Fruit fly (Drosophila melanogaster) whole organism, embryonic: ENCODE results near the gene CG17028.

Experiments used
- Atf-2 ChIP-seq: fragments of 200-800 bp; sonication (Bioruptor generic); optimal IDR thresholded peaks from 2 replicates; lab custom pipeline; 2016; ENCODE audit warnings: missing biosample characterization, missing genetic modification characterization
- Atf6 ChIP-seq: fragments of 200-800 bp; sonication (Bioruptor generic); IDR thresholded peaks from 2 replicates; pipeline ENCODE4 v1.3.6; 2022; ENCODE audit warnings: missing biosample characterization, missing genetic modification characterization
- B-H2 ChIP-seq: fragments of 200-800 bp; sonication (Bioruptor generic); optimal IDR thresholded peaks from 2 replicates; lab custom pipeline; 2018; ENCODE audit warnings: missing biosample characterization, mild to moderate bottlenecking, missing genetic modification characterization
- CG10321 ChIP-seq: fragments of 200-800 bp; sonication (Bioruptor generic); IDR thresholded peaks from 2 replicates; pipeline ENCODE4 v1.3.6; 2022; ENCODE audit warnings: missing biosample characterization, missing genetic modification characterization
- CG10654 ChIP-seq: fragments of 200-800 bp; sonication (Bioruptor generic); optimal IDR thresholded peaks from 2 replicates; lab custom pipeline; 2016; ENCODE audit warnings: missing biosample characterization, missing genetic modification characterization
- CG11456 ChIP-seq: fragments of 200-800 bp; sonication (Bioruptor generic); IDR thresholded peaks from 3 replicates; pipeline ENCODE4 v1.3.6; 2022; ENCODE audit warnings: missing biosample characterization, missing genetic modification characterization
- CG13624 ChIP-seq: fragments of 200-800 bp; sonication (Bioruptor generic); optimal IDR thresholded peaks from 2 replicates; lab custom pipeline; 2016; ENCODE audit warnings: missing biosample characterization, missing genetic modification characterization
- CG14014 ChIP-seq: fragments of 200-800 bp; sonication (Bioruptor generic); IDR thresholded peaks from 2 replicates; pipeline ENCODE4 v1.3.6; 2022; ENCODE audit warnings: missing biosample characterization, missing genetic modification characterization
- CG15696 ChIP-seq: fragments of 200-800 bp; sonication (Bioruptor generic); optimal IDR thresholded peaks from 2 replicates; lab custom pipeline; 2019; ENCODE audit warnings: missing biosample characterization, mild to moderate bottlenecking, missing genetic modification characterization, moderate library complexity
- CG16779 ChIP-seq: fragments of 200-800 bp; sonication (Bioruptor generic); IDR thresholded peaks from 2 replicates; pipeline ENCODE4 v1.3.6; 2022; ENCODE audit warnings: missing biosample characterization, missing genetic modification characterization
- CG2199 ChIP-seq: fragments of 200-800 bp; sonication (Bioruptor generic); IDR thresholded peaks from 3 replicates; pipeline ENCODE4 v1.3.6; 2022; ENCODE audit warnings: missing biosample characterization, missing genetic modification characterization
- CG31441 ChIP-seq: fragments of 200-800 bp; sonication (Bioruptor generic); IDR thresholded peaks from 2 replicates; pipeline ENCODE4 v1.3.6; 2022; ENCODE audit warnings: missing biosample characterization, missing genetic modification characterization
- CG3281 ChIP-seq: fragments of 200-800 bp; sonication (Bioruptor generic); optimal IDR thresholded peaks from 3 replicates; lab custom pipeline; 2017; ENCODE audit warnings: missing biosample characterization, mild to moderate bottlenecking, missing genetic modification characterization
- CG33557 ChIP-seq: fragments of 200-800 bp; sonication (Bioruptor generic); optimal IDR thresholded peaks from 2 replicates; lab custom pipeline; 2019; ENCODE audit warnings: missing biosample characterization, mild to moderate bottlenecking, missing genetic modification characterization, moderate library complexity
- CG43689 ChIP-seq: fragments of 200-800 bp; sonication (Bioruptor generic); IDR thresholded peaks from 2 replicates; pipeline ENCODE4 v1.3.6; 2022; ENCODE audit warnings: missing biosample characterization, missing genetic modification characterization
- CG4404 ChIP-seq: fragments of 200-800 bp; sonication (Bioruptor generic); IDR thresholded peaks from 2 replicates; pipeline ENCODE4 v1.3.6; 2022; ENCODE audit warnings: missing biosample characterization, missing genetic modification characterization
- CG7556 ChIP-seq: fragments of 200-800 bp; sonication (Bioruptor generic); optimal IDR thresholded peaks from 2 replicates; lab custom pipeline; 2017; ENCODE audit warnings: missing biosample characterization, mild to moderate bottlenecking, missing genetic modification characterization
- Camta ChIP-seq: fragments of 200-800 bp; sonication (Bioruptor generic); optimal IDR thresholded peaks from 2 replicates; lab custom pipeline; 2016; ENCODE audit warnings: missing biosample characterization, missing genetic modification characterization
- Chrac-16 ChIP-seq: fragments of 200-800 bp; sonication (Bioruptor generic); optimal IDR thresholded peaks from 3 replicates; lab custom pipeline; 2016; ENCODE audit warnings: missing biosample characterization, missing genetic modification characterization
- Deaf1 ChIP-seq: fragments of 200-800 bp; optimal IDR thresholded peaks from 3 replicates; lab custom pipeline; 2019; ENCODE audit warnings: missing biosample characterization, mild to moderate bottlenecking, missing genetic modification characterization, moderate library complexity
- Ets65A ChIP-seq: fragments of 200-800 bp; sonication (Bioruptor generic); peaks from one replicate; lab custom pipeline; 2016; ENCODE audit warnings: missing biosample characterization, missing genetic modification characterization
- Hey ChIP-seq: fragments of 200-800 bp; sonication (Bioruptor generic); optimal IDR thresholded peaks from 3 replicates; lab custom pipeline; 2018; ENCODE audit warnings: missing biosample characterization, mild to moderate bottlenecking, missing genetic modification characterization
- Hmr ChIP-seq: fragments of 200-800 bp; sonication (Bioruptor generic); optimal IDR thresholded peaks from 3 replicates; lab custom pipeline; 2017; ENCODE audit warnings: mild to moderate bottlenecking, missing biosample characterization, missing genetic modification reagents, missing genetic modification characterization
- Hr39 ChIP-seq: fragments of >200 bp; optimal IDR thresholded peaks from 2 replicates; lab custom pipeline; 2017
- Hr51 ChIP-seq, 2 experiments: fragments of 200-800 bp; sonication (Bioruptor generic); optimal IDR thresholded peaks; 2 replicates in 1 of 2; 3 replicates in 1 of 2; lab custom pipeline; 2016 to 2018; ENCODE audit warnings: missing biosample characterization in 2 of 2, missing genetic modification characterization in 2 of 2, mild to moderate bottlenecking in 1 of 2, moderate library complexity in 1 of 2
- MTF-1 ChIP-seq: fragments of 200-800 bp; sonication (Bioruptor generic); optimal IDR thresholded peaks from 2 replicates; lab custom pipeline; 2018; ENCODE audit warnings: missing biosample characterization, mild to moderate bottlenecking, missing genetic modification characterization, borderline replicate concordance
- Max ChIP-seq: fragments of 200-800 bp; sonication (Bioruptor generic); optimal IDR thresholded peaks from 2 replicates; lab custom pipeline; 2016; ENCODE audit warnings: missing biosample characterization, mild to moderate bottlenecking, missing genetic modification characterization
- Mrtf ChIP-seq: fragments of 200-800 bp; sonication (Bioruptor generic); IDR thresholded peaks from 3 replicates; pipeline ENCODE4 v1.3.6; 2022; ENCODE audit warnings: missing biosample characterization, missing genetic modification characterization
- Oli ChIP-seq: fragments of 200-800 bp; sonication (Bioruptor generic); optimal IDR thresholded peaks from 2 replicates; lab custom pipeline; 2018; ENCODE audit warnings: missing biosample characterization, mild to moderate bottlenecking, missing genetic modification characterization, moderate library complexity
- Side ChIP-seq: fragments of 200-800 bp; sonication (Bioruptor generic); optimal IDR thresholded peaks from 2 replicates; lab custom pipeline; 2016; ENCODE audit warnings: missing biosample characterization, missing genetic modification characterization
- Sry-δ ChIP-seq: fragments of 200-800 bp; sonication (Bioruptor generic); optimal IDR thresholded peaks from 2 replicates; lab custom pipeline; 2016; ENCODE audit warnings: missing biosample characterization, missing genetic modification characterization
- TFAM ChIP-seq: fragments of 200-800 bp; sonication (Bioruptor generic); optimal IDR thresholded peaks from 2 replicates; lab custom pipeline; 2017; ENCODE audit warnings: missing biosample characterization, missing genetic modification characterization, inconsistent platforms
- Xbp1 ChIP-seq: fragments of 200-800 bp; sonication (Bioruptor generic); optimal IDR thresholded peaks from 3 replicates; lab custom pipeline; 2016; ENCODE audit warnings: missing biosample characterization, mild to moderate bottlenecking, missing genetic modification characterization
- bab2 ChIP-seq: fragments of 200-800 bp; sonication (Bioruptor generic); optimal IDR thresholded peaks from 2 replicates; lab custom pipeline; 2016; ENCODE audit warnings: missing biosample characterization, missing genetic modification characterization
- bowl ChIP-seq: fragments of 200-800 bp; sonication (Bioruptor generic); IDR thresholded peaks from 2 replicates; pipeline ENCODE4 v1.3.6; 2022; ENCODE audit warnings: missing biosample characterization, missing genetic modification characterization
- cg ChIP-seq: fragments of 200-800 bp; sonication (Bioruptor generic); optimal IDR thresholded peaks from 3 replicates; lab custom pipeline; 2019; ENCODE audit warnings: missing biosample characterization, mild to moderate bottlenecking, missing genetic modification characterization, moderate library complexity
- chif ChIP-seq, 2 experiments: fragments of 200-800 bp; sonication (Bioruptor generic); optimal IDR thresholded peaks; 3 replicates each; lab custom pipeline; 2016; ENCODE audit warnings: missing biosample characterization in 2 of 2, missing genetic modification characterization in 2 of 2
- ci ChIP-seq: fragments of 200-800 bp; sonication (Bioruptor generic); IDR thresholded peaks from 3 replicates; pipeline ENCODE4 v1.3.6; 2022; ENCODE audit warnings: missing biosample characterization, missing genetic modification characterization
- danr ChIP-seq: fragments of 200-800 bp; sonication (Bioruptor generic); IDR thresholded peaks from 2 replicates; pipeline ENCODE4 v1.3.6; 2022; ENCODE audit warnings: missing biosample characterization, missing genetic modification characterization
- dmrt11E ChIP-seq: fragments of 200-800 bp; sonication (Bioruptor generic); optimal IDR thresholded peaks from 3 replicates; lab custom pipeline; 2018; ENCODE audit warnings: missing biosample characterization, mild to moderate bottlenecking, missing genetic modification characterization, moderate library complexity
- dmrt99B ChIP-seq: fragments of 200-800 bp; sonication (Bioruptor generic); optimal IDR thresholded peaks from 2 replicates; lab custom pipeline; 2018; ENCODE audit warnings: missing biosample characterization, mild to moderate bottlenecking, missing genetic modification characterization, moderate library complexity
- emc ChIP-seq: fragments of 200-800 bp; sonication (Bioruptor generic); optimal IDR thresholded peaks from 2 replicates; lab custom pipeline; 2016; ENCODE audit warnings: missing biosample characterization, missing genetic modification characterization
- fru ChIP-seq: fragments of >200 bp; optimal IDR thresholded peaks from 2 replicates; lab custom pipeline; 2017
- gfzf ChIP-seq: fragments of 200-800 bp; sonication (Bioruptor generic); optimal IDR thresholded peaks from 2 replicates; lab custom pipeline; 2016; ENCODE audit warnings: missing biosample characterization, mild to moderate bottlenecking, missing genetic modification characterization, moderate library complexity
- jigr1 ChIP-seq: fragments of 200-800 bp; sonication (Bioruptor generic); IDR thresholded peaks from 3 replicates; pipeline ENCODE4 v1.3.6; 2022; ENCODE audit warnings: missing biosample characterization, missing genetic modification characterization
- knrl ChIP-seq: fragments of 200-800 bp; sonication (Bioruptor generic); IDR thresholded peaks from 3 replicates; pipeline ENCODE4 v1.3.6; 2022; ENCODE audit warnings: missing biosample characterization, missing genetic modification characterization; ENCODE audit not compliant: partially characterized antibody
- sc ChIP-seq, 3 experiments: fragments of >200 bp in 2 of 3; fragments of 200-800 bp in 1 of 3; sonication (Bioruptor generic) in 1 of 3; optimal IDR thresholded peaks; 2 replicates in 2 of 3; 3 replicates in 1 of 3; lab custom pipeline; 2017; ENCODE audit warnings: mild to moderate bottlenecking in 1 of 3, missing biosample characterization in 1 of 3, missing genetic modification characterization in 1 of 3, missing genetic modification reagents in 1 of 3
- slp2 ChIP-seq: fragments of 200-800 bp; sonication (Bioruptor generic); optimal IDR thresholded peaks from 2 replicates; lab custom pipeline; 2016; ENCODE audit warnings: missing biosample characterization, missing genetic modification characterization
- sug ChIP-seq: fragments of 200-800 bp; optimal IDR thresholded peaks from 2 replicates; lab custom pipeline; 2019; ENCODE audit warnings: missing biosample characterization, mild to moderate bottlenecking, missing genetic modification characterization, moderate library complexity
- trh ChIP-seq: fragments of 200-800 bp; sonication (Bioruptor generic); optimal IDR thresholded peaks from 2 replicates; lab custom pipeline; 2016; ENCODE audit warnings: missing biosample characterization, missing genetic modification characterization
- twi ChIP-seq: fragments of 200-800 bp; optimal IDR thresholded peaks from 2 replicates; lab custom pipeline; 2019; ENCODE audit warnings: missing biosample characterization, mild to moderate bottlenecking, missing genetic modification characterization, moderate library complexity
- zen ChIP-seq: fragments of 200-800 bp; sonication (Bioruptor generic); optimal IDR thresholded peaks from 3 replicates; lab custom pipeline; 2018; ENCODE audit warnings: missing biosample characterization, mild to moderate bottlenecking, missing genetic modification characterization, moderate library complexity
- zen2 ChIP-seq: fragments of 200-800 bp; sonication (Bioruptor generic); IDR thresholded peaks from 3 replicates; pipeline ENCODE4 v1.3.6; 2022; ENCODE audit warnings: missing biosample characterization, missing genetic modification characterization; ENCODE audit not compliant: partially characterized antibody

Gene CG17028

dm6 chr3L:15953892-15954291, 24.4 kb upstream of the CG17028 start (continued):
- TF ChIP-seq CG14014 (no peak), dmrt99B (tag; lab: Kevin White, UChicago) (no peak), Ets65A (no peak), slp2 (GFP tag; lab: Kevin White, UChicago) (no peak), CG10321 (GFP tag; lab: Robert Waterston, UW) (no peak), Hmr (GFP tag; lab: Kevin White, UChicago) (no peak), Deaf1 (tag; lab: Kevin White, UChicago) (no peak), CG11456 (GFP tag; lab: Robert Waterston, UW) (no peak), twi (tag; lab: Kevin White, UChicago) (no peak), Oli (tag; lab: Kevin White, UChicago) (no peak), knrl (GFP tag; lab: Robert Waterston, UW) (no peak), CG3281 (no peak), gfzf (no peak), cg (GFP tag; lab: Kevin White, UChicago) (no peak), Xbp1 (GFP tag; lab: Kevin White, UChicago) (no peak), CG15696 (peak; percentile 32), dmrt11E (tag; lab: Kevin White, UChicago) (no peak), chif (GFP tag; optimal IDR thresholded peaks at IDR 0.05; lab: Kevin White, UChicago) (no peak), zen2 (GFP tag; lab: Robert Waterston, UW) (no peak), sug (tag; lab: Kevin White, UChicago) (no peak), CG43689 (GFP tag; lab: Robert Waterston, UW) (no peak), Chrac-16 (GFP tag; lab: Kevin White, UChicago) (no peak), bab2 (GFP tag; lab: Kevin White, UChicago) (no peak), danr (no peak), CG4404 (GFP tag; lab: Robert Waterston, UW) (no peak), Mrtf (GFP tag; lab: Robert Waterston, UW) (no peak), zen (tag; lab: Kevin White, UChicago) (peak; percentile 2), sc (optimal IDR thresholded peaks at IDR 0.05; lab: Kevin White, UChicago) (no peak), sc (GFP tag; optimal IDR thresholded peaks at IDR 0.05; lab: Kevin White, UChicago) (no peak), CG31441 (no peak), TFAM (GFP tag; lab: Kevin White, UChicago) (no peak), Atf-2 (no peak), CG10654 (GFP tag; lab: Kevin White, UChicago) (no peak), fru (lab: Kevin White, UChicago) (no peak), MTF-1 (no peak), trh (no peak), Camta (GFP tag; lab: Kevin White, UChicago) (no peak), CG2199 (GFP tag; lab: Robert Waterston, UW) (0 out of 3 replicates have a peak, but pooled peaks have one; percentile 25), emc (GFP tag; lab: Kevin White, UChicago) (no peak), Sry-δ (no peak)
- TF ChIP-seq, all 482 proteins: peak for 15

- no peak for TF ChIP-seq CG33557 (GFP tag; lab: Kevin White, UChicago)
- no peak for TF ChIP-seq CG10654 (GFP tag; lab: Kevin White, UChicago)
- TF ChIP-seq CG7556 (GFP tag; lab: Kevin White, UChicago) = no peak
- no peak for TF ChIP-seq Hr39 (lab: Kevin White, UChicago)
- TF ChIP-seq ci (GFP tag; lab: Robert Waterston, UW) = no peak
- no peak for TF ChIP-seq Atf6 (GFP tag; lab: Robert Waterston, UW)
- TF ChIP-seq twi (tag; lab: Kevin White, UChicago) = no peak
- no peak for TF ChIP-seq bowl (GFP tag; lab: Robert Waterston, UW)
- no peak for TF ChIP-seq Hey
- TF ChIP-seq jigr1 (GFP tag; lab: Robert Waterston, UW) = no peak
- TF ChIP-seq Hr51 (GFP tag; optimal IDR thresholded peaks at IDR 0.05; lab: Kevin White, UChicago) = no peak
- no peak for TF ChIP-seq Max
- TF ChIP-seq Side (GFP tag; lab: Kevin White, UChicago) = no peak
- no peak for TF ChIP-seq CG13624 (GFP tag; lab: Kevin White, UChicago)
- TF ChIP-seq B-H2 (GFP tag; lab: Kevin White, UChicago) = no peak
- TF ChIP-seq CG16779 (GFP tag; lab: Robert Waterston, UW) = no peak
These were observed 23.4 kb upstream of the CG17028 start, which contains the start of the genes Pka-C3 and GXIVsPLA2 for dm6 chr3L:15954784-15955427. Pka-C3 (minus strand) TSS chr3L:15954797. GXIVsPLA2 (plus strand) TSS chr3L:15955096.
